Worm (Caenorhabditis elegans) whole organism, young adult: ENCODE results near the gene ZK1290.5.

Experiments used
- B0019.2 ChIP-seq: fragments of 200-800 bp; sonication (Bioruptor generic); conservative IDR thresholded peaks from 2 replicates; pipeline ENCODE4 v1.3.6; 2022; ENCODE audit warnings: missing genetic modification reagents, missing genetic modification characterization, missing compliant biosample characterization
- B0336.3 ChIP-seq: fragments of 200-800 bp; sonication (Bioruptor generic); IDR thresholded peaks from 2 replicates; pipeline ENCODE4 v1.3.6; 2022; ENCODE audit warnings: missing genetic modification characterization, missing compliant biosample characterization
- D2030.7 ChIP-seq: fragments of 200-800 bp; sonication (Bioruptor generic); IDR thresholded peaks from 2 replicates; pipeline ENCODE4 v1.3.6; 2022; ENCODE audit warnings: missing genetic modification reagents, missing genetic modification characterization, missing compliant biosample characterization
- F33H1.4 ChIP-seq: fragments of 200-800 bp; sonication (Bioruptor generic); IDR thresholded peaks from 2 replicates; pipeline ENCODE4 v1.3.6; 2022; ENCODE audit warnings: missing genetic modification reagents, missing genetic modification characterization, missing compliant biosample characterization
- K11D2.4 ChIP-seq: fragments of 200-800 bp; sonication (Bioruptor generic); IDR thresholded peaks from 2 replicates; pipeline ENCODE4 v1.3.6; 2022; ENCODE audit warnings: missing genetic modification reagents, missing genetic modification characterization, missing compliant biosample characterization
- T07F8.4 ChIP-seq: sonication (generic microtip); optimal IDR thresholded peaks from 2 replicates; lab custom pipeline; 2016; ENCODE audit warnings: mild to moderate bottlenecking, missing genetic modification characterization, moderate library complexity, missing compliant biosample characterization
- Y56A3A.18 ChIP-seq: fragments of 200-800 bp; sonication (Bioruptor generic); IDR thresholded peaks from 2 replicates; pipeline ENCODE4 v1.3.6; 2022; ENCODE audit warnings: missing genetic modification reagents, missing genetic modification characterization, missing compliant biosample characterization
- Y95B8A.8 ChIP-seq: fragments of 200-800 bp; sonication (Bioruptor generic); IDR thresholded peaks from 2 replicates; pipeline ENCODE4 v1.3.6; 2022; ENCODE audit warnings: missing genetic modification reagents, missing genetic modification characterization, missing compliant biosample characterization
- ZK185.1 ChIP-seq: sonication (generic microtip); optimal IDR thresholded peaks from 2 replicates; lab custom pipeline; 2016; ENCODE audit warnings: mild to moderate bottlenecking, missing genetic modification characterization, missing compliant biosample characterization; ENCODE audit not compliant: poor library complexity, severe bottlenecking
- ama-1 ChIP-seq, 3 experiments: fragments of 150-350 bp in 1 of 3; sonication (generic microtip) in 2 of 3; optimal IDR thresholded peaks; 2 replicates each; lab custom pipeline; 2014 to 2018; ENCODE audit warnings: missing biosample characterization in 2 of 3, missing genetic modification characterization in 2 of 3, missing genetic modification reagents in 2 of 3
- atf-7 ChIP-seq: sonication (generic microtip); optimal IDR thresholded peaks from 2 replicates; lab custom pipeline; 2017; ENCODE audit warnings: mild to moderate bottlenecking, missing genetic modification characterization, missing compliant biosample characterization
- athp-1 ChIP-seq: sonication (generic microtip); optimal IDR thresholded peaks from 2 replicates; lab custom pipeline; 2017; ENCODE audit warnings: mild to moderate bottlenecking, missing genetic modification characterization, missing compliant biosample characterization
- attf-5 ChIP-seq: fragments of 200-800 bp; sonication (Bioruptor generic); optimal IDR thresholded peaks from 2 replicates; lab custom pipeline; 2018; ENCODE audit warnings: mild to moderate bottlenecking, missing genetic modification characterization, missing compliant biosample characterization
- bed-1 ChIP-seq: fragments of 200-800 bp; sonication (Bioruptor generic); IDR thresholded peaks from 2 replicates; pipeline ENCODE4 v1.3.6; 2022; ENCODE audit warnings: missing genetic modification reagents, missing genetic modification characterization, missing compliant biosample characterization
- ccch-3 ChIP-seq: fragments of 200-800 bp; sonication (Bioruptor generic); optimal IDR thresholded peaks from 2 replicates; lab custom pipeline; 2018; ENCODE audit warnings: mild to moderate bottlenecking, missing genetic modification characterization, missing compliant biosample characterization
- cebp-2 ChIP-seq: fragments of 200-800 bp; sonication (Bioruptor generic); IDR thresholded peaks from 2 replicates; pipeline ENCODE4 v1.3.6; 2022; ENCODE audit warnings: missing genetic modification characterization, missing compliant biosample characterization
- ceh-27 ChIP-seq: fragments of 200-800 bp; sonication (Bioruptor generic); optimal IDR thresholded peaks from 2 replicates; lab custom pipeline; 2018; ENCODE audit warnings: mild to moderate bottlenecking, missing genetic modification characterization, moderate library complexity, missing compliant biosample characterization
- chd-7 ChIP-seq: sonication (generic microtip); optimal IDR thresholded peaks from 2 replicates; lab custom pipeline; 2016; ENCODE audit warnings: mild to moderate bottlenecking, missing genetic modification characterization, moderate library complexity, missing compliant biosample characterization
- die-1 ChIP-seq: sonication (generic microtip); optimal IDR thresholded peaks from 2 replicates; lab custom pipeline; 2016; ENCODE audit warnings: missing genotype, mild to moderate bottlenecking, missing genetic modification characterization, missing compliant biosample characterization
- dox-1 ChIP-seq: fragments of 200-800 bp; sonication (Bioruptor generic); IDR thresholded peaks from 2 replicates; pipeline ENCODE4 v1.3.6; 2022; ENCODE audit warnings: missing genetic modification reagents, missing genetic modification characterization, missing compliant biosample characterization
- egl-18 ChIP-seq: fragments of 200-800 bp; sonication (Bioruptor generic); IDR thresholded peaks from 2 replicates; pipeline ENCODE4 v1.3.6; 2022; ENCODE audit warnings: missing genetic modification reagents, missing genetic modification characterization, missing compliant biosample characterization
- egl-44 ChIP-seq: fragments of 200-800 bp; sonication (Bioruptor generic); IDR thresholded peaks from 2 replicates; pipeline ENCODE4 v1.3.6; 2022; ENCODE audit warnings: missing genetic modification reagents, missing genetic modification characterization, missing compliant biosample characterization
- egrh-3 ChIP-seq: fragments of 200-800 bp; sonication (Bioruptor generic); IDR thresholded peaks from 2 replicates; pipeline ENCODE4 v1.3.6; 2022; ENCODE audit warnings: missing genetic modification reagents, missing genetic modification characterization, missing compliant biosample characterization
- ekl-4 ChIP-seq: fragments of 200-800 bp; sonication (Bioruptor generic); IDR thresholded peaks from 2 replicates; pipeline ENCODE4 v1.3.6; 2022; ENCODE audit warnings: missing genetic modification reagents, missing genetic modification characterization, missing compliant biosample characterization
- hmg-20 ChIP-seq: fragments of 200-800 bp; sonication (Bioruptor generic); IDR thresholded peaks from 2 replicates; pipeline ENCODE4 v1.3.6; 2022; ENCODE audit warnings: missing genetic modification reagents, missing genetic modification characterization, missing compliant biosample characterization
- hsf-1 ChIP-seq: fragments of 200-800 bp; sonication (Bioruptor generic); IDR thresholded peaks from 2 replicates; pipeline ENCODE4 v1.3.6; 2022; ENCODE audit warnings: missing genetic modification reagents, missing genetic modification characterization, missing compliant biosample characterization
- lag-1 ChIP-seq: fragments of 200-800 bp; sonication (Bioruptor generic); IDR thresholded peaks from 2 replicates; pipeline ENCODE4 v1.3.6; 2022; ENCODE audit warnings: missing genetic modification reagents, missing genetic modification characterization, missing compliant biosample characterization
- let-526 ChIP-seq: fragments of 200-800 bp; sonication (Bioruptor generic); IDR thresholded peaks from 2 replicates; pipeline ENCODE4 v1.3.6; 2022; ENCODE audit warnings: missing genetic modification reagents, missing genetic modification characterization, missing compliant biosample characterization
- lin-35 ChIP-seq, 3 experiments: fragments of 150-350 bp in 2 of 3; sonication (generic microtip) in 1 of 3; optimal IDR thresholded peaks; 2 replicates each; lab custom pipeline; 2014 to 2018; ENCODE audit warnings: missing biosample characterization in 3 of 3, missing genetic modification characterization in 3 of 3, missing genetic modification reagents in 3 of 3
- lin-54 ChIP-seq: fragments of 200-800 bp; sonication (Bioruptor generic); optimal IDR thresholded peaks from 2 replicates; lab custom pipeline; 2018; ENCODE audit warnings: mild to moderate bottlenecking, missing genetic modification characterization, missing compliant biosample characterization
- lir-1 ChIP-seq: fragments of 200-800 bp; sonication (Bioruptor generic); conservative IDR thresholded peaks from 2 replicates; pipeline ENCODE4 v1.3.6; 2022; ENCODE audit warnings: missing genetic modification reagents, missing genetic modification characterization, missing compliant biosample characterization
- lsy-27 ChIP-seq: sonication (generic microtip); optimal IDR thresholded peaks from 2 replicates; lab custom pipeline; 2017; ENCODE audit warnings: missing genetic modification characterization, mild to moderate bottlenecking, missing compliant biosample characterization, antibody characterized with exemption, missing genotype, borderline replicate concordance; ENCODE audit not compliant: insufficient read depth
- madf-10 ChIP-seq: sonication (generic microtip); optimal IDR thresholded peaks from 2 replicates; lab custom pipeline; 2016; ENCODE audit warnings: mild to moderate bottlenecking, missing genetic modification characterization, missing compliant biosample characterization
- madf-6 ChIP-seq: fragments of 200-800 bp; sonication (Bioruptor generic); IDR thresholded peaks from 2 replicates; pipeline ENCODE4 v1.3.6; 2022; ENCODE audit warnings: missing genetic modification reagents, missing genetic modification characterization, missing compliant biosample characterization
- madf-8 ChIP-seq: fragments of 200-800 bp; sonication (Bioruptor generic); conservative IDR thresholded peaks from 2 replicates; pipeline ENCODE4 v1.3.6; 2022; ENCODE audit warnings: missing genetic modification reagents, missing genetic modification characterization, missing compliant biosample characterization
- mel-28 ChIP-seq: sonication (generic microtip); optimal IDR thresholded peaks from 2 replicates; lab custom pipeline; 2016; ENCODE audit warnings: borderline replicate concordance, mild to moderate bottlenecking, missing genetic modification characterization, missing compliant biosample characterization
- nhr-179 ChIP-seq: sonication (generic microtip); optimal IDR thresholded peaks from 2 replicates; lab custom pipeline; 2016; ENCODE audit warnings: mild to moderate bottlenecking, missing genetic modification characterization, missing compliant biosample characterization
- nhr-90 ChIP-seq: sonication (generic microtip); optimal IDR thresholded peaks from 2 replicates; lab custom pipeline; 2016; ENCODE audit warnings: missing genotype, mild to moderate bottlenecking, missing genetic modification characterization, missing compliant biosample characterization
- rec-8 ChIP-seq, 2 experiments: sonication (generic microtip); optimal IDR thresholded peaks; 2 replicates each; lab custom pipeline; 2016; ENCODE audit warnings: mild to moderate bottlenecking in 2 of 2, missing genetic modification characterization in 2 of 2, missing genetic modification reagents in 2 of 2, missing genotype in 2 of 2, missing biosample characterization in 1 of 2, missing compliant biosample characterization in 1 of 2, moderate library complexity in 1 of 2
- snpc-1.3 ChIP-seq: sonication (generic microtip); optimal IDR thresholded peaks from 2 replicates; lab custom pipeline; 2017; ENCODE audit warnings: missing genetic modification characterization, mild to moderate bottlenecking, missing compliant biosample characterization, antibody characterized with exemption, moderate library complexity, missing genotype, missing genetic modification reagents; ENCODE audit not compliant: insufficient read depth
- snpc-4 ChIP-seq, 5 experiments: fragments of 150-350 bp in 1 of 5; sonication (generic microtip) in 4 of 5; optimal IDR thresholded peaks; 2 replicates each; lab custom pipeline; 2014 to 2018; ENCODE audit warnings: missing genetic modification characterization in 5 of 5, missing biosample characterization in 3 of 5, antibody characterized with exemption in 2 of 5, mild to moderate bottlenecking in 2 of 5, missing compliant biosample characterization in 2 of 5, missing genotype in 2 of 5, moderate library complexity in 2 of 5, missing genetic modification reagents in 1 of 5
- xnd-1 ChIP-seq: sonication (generic microtip); optimal IDR thresholded peaks from 2 replicates; lab custom pipeline; 2016; ENCODE audit warnings: missing genotype, missing genetic modification reagents, missing genetic modification characterization, missing compliant biosample characterization
- zim-3 ChIP-seq: sonication (generic microtip); optimal IDR thresholded peaks from 2 replicates; lab custom pipeline; 2017; ENCODE audit warnings: mild to moderate bottlenecking, missing genetic modification characterization, moderate library complexity, missing compliant biosample characterization
- ztf-22 ChIP-seq: fragments of 200-800 bp; sonication (Bioruptor generic); optimal IDR thresholded peaks from 2 replicates; lab custom pipeline; 2018; ENCODE audit warnings: mild to moderate bottlenecking, missing genetic modification characterization, moderate library complexity, missing compliant biosample characterization
- ztf-28 ChIP-seq: fragments of 200-800 bp; sonication (Bioruptor generic); IDR thresholded peaks from 2 replicates; pipeline ENCODE4 v1.3.6; 2022; ENCODE audit warnings: missing genetic modification reagents, missing genetic modification characterization, missing compliant biosample characterization
- ztf-3 ChIP-seq: fragments of 200-800 bp; sonication (Bioruptor generic); optimal IDR thresholded peaks from 2 replicates; lab custom pipeline; 2018; ENCODE audit warnings: mild to moderate bottlenecking, missing genetic modification characterization, missing compliant biosample characterization

ZK1290.5 gene

ce11 chrII:7529078-7529683, at the start of gene ZK1290.5:
Gene ZK1290.5 (plus strand): TSS chrII:7529643.
- TF ChIP-seq hsf-1 (GFP tag; lab: Robert Waterston, UW) (peak; percentile 93), ekl-4 (GFP tag; lab: Robert Waterston, UW) (peak; percentile 78), ztf-28 (no peak), rec-8 (tag; optimal IDR thresholded peaks at IDR 0.05; lab: Kevin White, UChicago) (no peak), lir-1 (GFP tag; lab: Robert Waterston, UW) (no peak), lsy-27 (no peak), nhr-179 (no peak), ZK185.1 (peak; percentile 28), ceh-27 (GFP tag; lab: Kevin White, UChicago) (peak; percentile 50), ama-1 (optimal IDR thresholded peaks at IDR 0.05; lab: Kevin White, UChicago) (no peak), ama-1 (GFP tag; optimal IDR thresholded peaks at IDR 0.05; lab: Kevin White, UChicago) (no peak), lin-54 (GFP tag; lab: Kevin White, UChicago) (peak; percentile 60), nhr-90 (tag; lab: Kevin White, UChicago) (peak; percentile 43), bed-1 (GFP tag; lab: Robert Waterston, UW) (no peak), egl-44 (GFP tag; lab: Robert Waterston, UW) (peak; percentile 45; the same call in 1 of the 2 replicates), atf-7 (peak; percentile 84), Y95B8A.8 (GFP tag; lab: Robert Waterston, UW) (no peak), madf-8 (GFP tag; lab: Robert Waterston, UW) (no peak), ztf-3 (peak; percentile 63), athp-1 (tag; lab: Kevin White, UChicago) (peak; percentile 44), lag-1 (no peak), madf-10 (tag; lab: Kevin White, UChicago) (peak; percentile 72), attf-5 (GFP tag; lab: Kevin White, UChicago) (peak; percentile 74), chd-7 (tag; lab: Kevin White, UChicago) (peak; percentile 87), T07F8.4 (no peak), egrh-3 (no peak), K11D2.4 (GFP tag; lab: Robert Waterston, UW) (peak; percentile 89), B0019.2 (GFP tag; lab: Robert Waterston, UW) (no peak), hmg-20 (GFP tag; lab: Robert Waterston, UW) (peak; percentile 6; the same call in 1 of the 2 replicates), egl-18 (no peak), ztf-22 (peak; percentile 85), D2030.7 (GFP tag; lab: Robert Waterston, UW) (no peak), F33H1.4 (GFP tag; lab: Robert Waterston, UW) (no peak), Y56A3A.18 (GFP tag; lab: Robert Waterston, UW) (no peak), xnd-1 (tag; lab: Kevin White, UChicago) (no peak), mel-28 (tag; lab: Kevin White, UChicago) (no peak), dox-1 (GFP tag; lab: Robert Waterston, UW) (peak; percentile 72), die-1 (tag; lab: Kevin White, UChicago) (peak; percentile 43), snpc-1.3 (no peak), cebp-2 (no peak), snpc-4 (GFP tag; optimal IDR thresholded peaks at IDR 0.05; lab: Kevin White, UChicago) (no peak), snpc-4 (tag; optimal IDR thresholded peaks at IDR 0.05; lab: Kevin White, UChicago) (peak in 1 of 4 experiments; percentile 44), B0336.3 (GFP tag; lab: Robert Waterston, UW) (peak; percentile 86), madf-6 (GFP tag; lab: Robert Waterston, UW) (no peak), let-526 (peak; percentile 83; the same call in 1 of the 2 replicates), zim-3 (tag; lab: Kevin White, UChicago) (no peak), lin-35 (GFP tag; optimal IDR thresholded peaks at IDR 0.05; lab: Kevin White, UChicago) (no peak), ccch-3 (GFP tag; lab: Kevin White, UChicago) (no peak)
